Fruit fly (Drosophila melanogaster): Measurements from ENCODE around the gene Edc3.

The Edc3 gene

dm6 chr3L:17495266-17495961 is 34.2 kb downstream of the Edc3 start (continued):
- no peak for TF ChIP-seq ham (GFP tag; IDR thresholded peaks at IDR 0.05)
- no peak for TF ChIP-seq jing (GFP tag; optimal IDR thresholded peaks at IDR 0.05)
- TF ChIP-seq eve (GFP tag; optimal IDR thresholded peaks at IDR 0.05): peak in 1 of 2 experiments; percentile 54
- TF ChIP-seq Drgx (GFP tag; IDR thresholded peaks at IDR 0.05): no peak
- peak; percentile 20; the same call in 1 of the 3 replicates for TF ChIP-seq croc (GFP tag; conservative IDR thresholded peaks at IDR 0.05)
- no peak for TF ChIP-seq mam (GFP tag; optimal IDR thresholded peaks at IDR 0.05)
- TF ChIP-seq CG7372 (GFP tag; IDR thresholded peaks at IDR 0.05): no peak
- no peak for TF ChIP-seq dimm (GFP tag; IDR thresholded peaks at IDR 0.05)
- no peak for TF ChIP-seq CG10147 (GFP tag; optimal IDR thresholded peaks at IDR 0.05)
- TF ChIP-seq sug (tag; optimal IDR thresholded peaks at IDR 0.05): no peak
- no peak for TF ChIP-seq pum (GFP tag; optimal IDR thresholded peaks at IDR 0.05)
- TF ChIP-seq gcm (GFP tag; optimal IDR thresholded peaks at IDR 0.05): peak; percentile 57
- TF ChIP-seq CG12219 (GFP tag; optimal IDR thresholded peaks at IDR 0.05): peak; percentile 9
- TF ChIP-seq CG2712 (tag; optimal IDR thresholded peaks at IDR 0.05): peak; percentile 70
- peak; percentile 59 for TF ChIP-seq crol (GFP tag; IDR thresholded peaks at IDR 0.05)
- no peak for TF ChIP-seq CG13894 (tag; optimal IDR thresholded peaks at IDR 0.05)
- TF ChIP-seq az2 (GFP tag; optimal IDR thresholded peaks at IDR 0.05): peak; percentile 40
- peak; percentile 43 for TF ChIP-seq CG7839 (tag; optimal IDR thresholded peaks at IDR 0.05)
- TF ChIP-seq CG10543 (GFP tag; optimal IDR thresholded peaks at IDR 0.05): no peak
- TF ChIP-seq Optix (GFP tag; IDR thresholded peaks at IDR 0.05): no peak
- TF ChIP-seq CG32772 (GFP tag; IDR thresholded peaks at IDR 0.05): peak; percentile 29; the same call in 1 of the 2 replicates
- no peak for TF ChIP-seq NK7.1 (GFP tag; optimal IDR thresholded peaks at IDR 0.05)
- TF ChIP-seq gfzf (GFP tag; optimal IDR thresholded peaks at IDR 0.05): no peak
- no peak for TF ChIP-seq Rx (GFP tag; IDR thresholded peaks at IDR 0.05)
- peak; percentile 50 for TF ChIP-seq dmrt99B (tag; optimal IDR thresholded peaks at IDR 0.05)
- no peak for TF ChIP-seq tx (GFP tag; optimal IDR thresholded peaks at IDR 0.05)
- TF ChIP-seq CG17186 (GFP tag; optimal IDR thresholded peaks at IDR 0.05): no peak
- no peak for TF ChIP-seq abd-A (tag; optimal IDR thresholded peaks at IDR 0.05)
- no peak for TF ChIP-seq luna (GFP tag; optimal IDR thresholded peaks at IDR 0.05)
- no peak for TF ChIP-seq Gsc (GFP tag; IDR thresholded peaks at IDR 0.05)
- no peak for TF ChIP-seq CG14860 (GFP tag; IDR thresholded peaks at IDR 0.05; ENCODE audit: partially characterized antibody)
- TF ChIP-seq CG33213 (GFP tag; optimal IDR thresholded peaks at IDR 0.05): no peak
- TF ChIP-seq CG4424 (GFP tag; optimal IDR thresholded peaks at IDR 0.05): peak; percentile 25
- TF ChIP-seq zfh2 (GFP tag; optimal IDR thresholded peaks at IDR 0.05): no peak
- TF ChIP-seq CG16815 (GFP tag; optimal IDR thresholded peaks at IDR 0.05): no peak
- no peak for TF ChIP-seq Bdp1 (GFP tag; optimal IDR thresholded peaks at IDR 0.05)
- TF ChIP-seq CG18764 (GFP tag; optimal IDR thresholded peaks at IDR 0.05): no peak
- TF ChIP-seq sisA (GFP tag; IDR thresholded peaks at IDR 0.05): no peak
- TF ChIP-seq CG31365 (tag; optimal IDR thresholded peaks at IDR 0.05): no peak
- TF ChIP-seq CG18262 (tag; optimal IDR thresholded peaks at IDR 0.05): peak; percentile 67
- TF ChIP-seq CG15696 (tag; optimal IDR thresholded peaks at IDR 0.05): peak; percentile 24
- no peak for TF ChIP-seq CG17612 (GFP tag; IDR thresholded peaks at IDR 0.05)
- TF ChIP-seq al (GFP tag; IDR thresholded peaks at IDR 0.05): no peak
- TF ChIP-seq fd102C (GFP tag; optimal IDR thresholded peaks at IDR 0.05): no peak
- peak; percentile 4 for TF ChIP-seq CG30403 (GFP tag; optimal IDR thresholded peaks at IDR 0.05)
